Fruit fly (Drosophila melanogaster): Measurements from ENCODE around the gene CG14439.

dm6 chrX:6776934-6777333 is 29.6 kb downstream of the CG14439 start:
- TF ChIP-seq Vsx2 (GFP tag; optimal IDR thresholded peaks at IDR 0.05; ENCODE audit: partially characterized antibody) (no peak), h (GFP tag; optimal IDR thresholded peaks at IDR 0.05) (no peak), pan (optimal IDR thresholded peaks at IDR 0.05) (no peak), Dfd (GFP tag; optimal IDR thresholded peaks at IDR 0.05) (no peak), sv (GFP tag; optimal IDR thresholded peaks at IDR 0.05) (no peak), HLH106 (tag; optimal IDR thresholded peaks at IDR 0.05) (no peak), fru (GFP tag; optimal IDR thresholded peaks at IDR 0.05) (no peak), psq (GFP tag; optimal IDR thresholded peaks at IDR 0.05) (no peak), Abd-B (GFP tag; optimal IDR thresholded peaks at IDR 0.05) (no peak)
